Fruit fly (Drosophila melanogaster): ENCODE results near the gene CG18745.

The CG18745 gene

DNA sequence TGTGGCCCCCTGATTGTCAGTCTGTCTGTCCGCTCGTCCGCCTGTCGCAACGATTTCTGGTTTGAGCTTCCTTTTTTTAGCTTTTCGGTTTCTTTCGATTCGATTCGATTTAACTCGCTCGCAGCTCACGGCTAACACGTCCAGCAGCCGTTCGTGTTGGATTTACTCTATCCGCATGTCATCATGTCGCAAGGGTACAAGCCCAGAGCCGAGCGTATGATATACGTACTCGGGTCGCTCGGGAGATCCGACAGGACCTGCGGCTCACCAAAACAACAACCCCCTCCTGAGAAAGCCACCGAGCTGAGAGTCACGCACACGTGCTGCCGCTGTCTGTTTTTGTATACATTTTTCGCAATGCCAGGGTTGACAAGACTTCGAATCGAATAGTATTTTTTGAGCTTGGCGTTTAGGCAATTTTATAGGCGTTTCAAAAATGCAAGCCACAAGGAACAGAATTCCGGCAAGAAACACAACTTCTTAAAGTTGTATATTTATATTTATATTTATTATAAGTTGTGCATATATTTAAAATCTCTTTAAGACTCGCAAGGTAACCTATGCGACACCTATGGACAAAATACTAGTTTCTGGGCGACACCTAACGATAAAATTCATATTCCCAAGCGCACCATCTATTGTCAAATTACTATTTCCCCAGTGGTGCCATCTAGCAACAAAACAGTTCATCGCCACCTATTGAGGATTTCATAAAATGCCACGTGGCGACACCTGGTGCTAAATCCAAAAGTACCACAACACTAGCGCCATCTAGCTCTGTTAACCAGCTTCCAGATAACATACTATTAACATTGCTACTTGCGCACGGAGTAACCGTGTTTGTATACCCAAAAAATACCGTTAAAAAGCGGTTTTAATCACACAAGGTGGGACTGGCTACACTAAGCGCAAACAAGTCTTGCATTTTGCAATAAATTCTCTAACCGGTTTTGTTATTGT, 24.0 kb upstream of the CG18745 start, which contains the start of the genes CG2993 and sgll (continued):
- no peak for TF ChIP-seq D (optimal IDR thresholded peaks at IDR 0.05)
- TF ChIP-seq D (GFP tag; optimal IDR thresholded peaks at IDR 0.05) = peak; percentile 80
- TF ChIP-seq CG16813 (GFP tag; IDR thresholded peaks at IDR 0.05; ENCODE audit: partially characterized antibody) = no peak
- TF ChIP-seq sr (GFP tag; IDR thresholded peaks at IDR 0.05) = peak; percentile 81
- no peak for TF ChIP-seq mld (GFP tag; IDR thresholded peaks at IDR 0.05; ENCODE audit: partially characterized antibody)
- TF ChIP-seq CG18764 (GFP tag; optimal IDR thresholded peaks at IDR 0.05) = peak; percentile 90
- TF ChIP-seq TFAM (GFP tag; optimal IDR thresholded peaks at IDR 0.05) = peak; percentile 67
- peak; percentile 71 for TF ChIP-seq esg (GFP tag; conservative IDR thresholded peaks at IDR 0.05)
- TF ChIP-seq CG9437 (GFP tag; optimal IDR thresholded peaks at IDR 0.05) = peak; percentile 51
- peak; percentile 92 for TF ChIP-seq CG4730 (GFP tag; IDR thresholded peaks at IDR 0.05)
- TF ChIP-seq Mad (GFP tag; optimal IDR thresholded peaks at IDR 0.05) = peak; percentile 79
- peak; percentile 100 for TF ChIP-seq CTCF (GFP tag; optimal IDR thresholded peaks at IDR 0.05)
- TF ChIP-seq CG3281 (GFP tag; optimal IDR thresholded peaks at IDR 0.05) = peak; percentile 57
- no peak for TF ChIP-seq vnd (GFP tag; IDR thresholded peaks at IDR 0.05; ENCODE audit: partially characterized antibody)
- TF ChIP-seq Doc2 (GFP tag; IDR thresholded peaks at IDR 0.05) = peak; percentile 84
- peak; percentile 92 for TF ChIP-seq Pdp1 (GFP tag; optimal IDR thresholded peaks at IDR 0.05)
- TF ChIP-seq CG15601 (tag; optimal IDR thresholded peaks at IDR 0.05) = no peak
- TF ChIP-seq caup (GFP tag; optimal IDR thresholded peaks at IDR 0.05; ENCODE audit: severe bottlenecking) = peak; percentile 88
- TF ChIP-seq Sry-β (GFP tag; optimal IDR thresholded peaks at IDR 0.05) = peak; percentile 47
- peak; percentile 82 for TF ChIP-seq CG18262 (tag; optimal IDR thresholded peaks at IDR 0.05)
- peak; percentile 72 for TF ChIP-seq hkb (optimal IDR thresholded peaks at IDR 0.05)
- peak; percentile 81 for TF ChIP-seq hkb (GFP tag; IDR thresholded peaks at IDR 0.05)
- peak; percentile 95 for TF ChIP-seq NC2β (GFP tag; optimal IDR thresholded peaks at IDR 0.05)
- TF ChIP-seq row (GFP tag; IDR thresholded peaks at IDR 0.05) = peak; percentile 64
- peak; percentile 77 for TF ChIP-seq CG10462 (GFP tag; optimal IDR thresholded peaks at IDR 0.05)
- peak; percentile 91 for TF ChIP-seq CG13624 (GFP tag; optimal IDR thresholded peaks at IDR 0.05)
- TF ChIP-seq nau (GFP tag; optimal IDR thresholded peaks at IDR 0.05) = no peak
- peak; percentile 63 for TF ChIP-seq CG4707 (GFP tag; optimal IDR thresholded peaks at IDR 0.05)
- TF ChIP-seq CG18619 (GFP tag; optimal IDR thresholded peaks at IDR 0.05) = peak; percentile 86
- TF ChIP-seq wdn (GFP tag; IDR thresholded peaks at IDR 0.05) = peak; percentile 73
- peak; percentile 84 for TF ChIP-seq kay (GFP tag; optimal IDR thresholded peaks at IDR 0.05)
- peak; percentile 99 for TF ChIP-seq Lhr (GFP tag; optimal IDR thresholded peaks at IDR 0.05)
- peak; percentile 88 for TF ChIP-seq Fer3 (tag; optimal IDR thresholded peaks at IDR 0.05)
- peak; percentile 90; the same call in 1 of the 2 replicates for TF ChIP-seq ranshi (GFP tag; IDR thresholded peaks at IDR 0.05)
- TF ChIP-seq wor (GFP tag; IDR thresholded peaks at IDR 0.05) = peak; percentile 83
- peak; percentile 89 for TF ChIP-seq gfzf (GFP tag; optimal IDR thresholded peaks at IDR 0.05)
- TF ChIP-seq ham (GFP tag; IDR thresholded peaks at IDR 0.05) = peak; percentile 60; the same call in 1 of the 2 replicates
- peak; percentile 79 for TF ChIP-seq HHEX (GFP tag; optimal IDR thresholded peaks at IDR 0.05)
- TF ChIP-seq HLH4C (GFP tag; IDR thresholded peaks at IDR 0.05; ENCODE audit: partially characterized antibody) = no peak
- TF ChIP-seq CG12299 (tag; optimal IDR thresholded peaks at IDR 0.05) = no peak
- TF ChIP-seq CG4360 (GFP tag; IDR thresholded peaks at IDR 0.05) = no peak; the same call in 1 of the 2 replicates
- TF ChIP-seq Dp (GFP tag; optimal IDR thresholded peaks at IDR 0.05) = peak; percentile 25
- peak; percentile 99 for TF ChIP-seq Med (GFP tag)
- peak; percentile 55; the same call in 2 of the 3 replicates for TF ChIP-seq z (GFP tag; IDR thresholded peaks at IDR 0.05)
- TF ChIP-seq CG5180 (GFP tag; optimal IDR thresholded peaks at IDR 0.05) = peak; percentile 39
- TF ChIP-seq CG6254 (GFP tag; optimal IDR thresholded peaks at IDR 0.05) = peak; percentile 6
- TF ChIP-seq CG9932 (GFP tag; IDR thresholded peaks at IDR 0.05) = peak; percentile 96
- peak; percentile 81 for TF ChIP-seq al (GFP tag; IDR thresholded peaks at IDR 0.05)
